Worm (Caenorhabditis elegans) whole organism, late embryonic: ENCODE measurements around the gene K10B2.4.

Experiments
- ama-1 ChIP-seq: fragments of 150-350 bp; optimal IDR thresholded peaks from 2 replicates; lab custom pipeline; 2014
- ceh-19 ChIP-seq: fragments of 200-800 bp; sonication (Bioruptor generic); optimal IDR thresholded peaks from 2 replicates; lab custom pipeline; 2018; ENCODE audit warnings: mild to moderate bottlenecking, missing genetic modification characterization, missing compliant biosample characterization
- ceh-34 ChIP-seq: sonication (generic microtip); optimal IDR thresholded peaks from 2 replicates; lab custom pipeline; 2016; ENCODE audit warnings: mild to moderate bottlenecking, missing genetic modification characterization, missing compliant biosample characterization
- dve-1 ChIP-seq: sonication (generic microtip); optimal IDR thresholded peaks from 2 replicates; lab custom pipeline; 2017; ENCODE audit warnings: antibody characterized with exemption, mild to moderate bottlenecking, missing genetic modification characterization, missing compliant biosample characterization
- elt-2 ChIP-seq: sonication (generic microtip); optimal IDR thresholded peaks from 2 replicates; lab custom pipeline; 2016; ENCODE audit warnings: missing genetic modification reagents, missing genetic modification characterization, missing compliant biosample characterization
- fkh-10 ChIP-seq: fragments of 150-350 bp; optimal IDR thresholded peaks from 2 replicates; lab custom pipeline; 2014; ENCODE audit warnings: missing biosample characterization, missing genetic modification reagents, missing genetic modification characterization
- fkh-6 ChIP-seq: sonication (generic microtip); optimal IDR thresholded peaks from 2 replicates; lab custom pipeline; 2016; ENCODE audit warnings: missing genetic modification characterization, missing compliant biosample characterization
- lin-11 ChIP-seq: fragments of 200-800 bp; sonication (Bioruptor generic); optimal IDR thresholded peaks from 2 replicates; lab custom pipeline; 2018; ENCODE audit warnings: mild to moderate bottlenecking, missing genetic modification characterization, missing compliant biosample characterization
- madf-2 ChIP-seq: sonication (generic microtip); optimal IDR thresholded peaks from 2 replicates; lab custom pipeline; 2017; ENCODE audit warnings: missing genetic modification characterization, missing compliant biosample characterization
- odd-2 ChIP-seq: sonication (generic microtip); optimal IDR thresholded peaks from 2 replicates; lab custom pipeline; 2017; ENCODE audit warnings: antibody characterized with exemption, mild to moderate bottlenecking, missing genetic modification characterization, missing compliant biosample characterization
- pat-9 ChIP-seq: fragments of 200-800 bp; sonication (Bioruptor generic); optimal IDR thresholded peaks from 2 replicates; lab custom pipeline; 2018; ENCODE audit warnings: mild to moderate bottlenecking, missing genetic modification characterization, moderate library complexity, missing compliant biosample characterization
- pqm-1 ChIP-seq: sonication (generic microtip); optimal IDR thresholded peaks from 2 replicates; lab custom pipeline; 2016; ENCODE audit warnings: missing genetic modification characterization, missing compliant biosample characterization
- ztf-16 ChIP-seq: sonication (generic microtip); optimal IDR thresholded peaks from 2 replicates; lab custom pipeline; 2017; ENCODE audit warnings: missing genetic modification characterization, missing compliant biosample characterization

- TF ChIP-seq fkh-10 (GFP tag; lab: Kevin White, UChicago) (no peak), odd-2 (no peak), pat-9 (tag; lab: Kevin White, UChicago) (no peak), ceh-19 (GFP tag; lab: Kevin White, UChicago) (no peak), dve-1 (tag; lab: Kevin White, UChicago) (no peak), fkh-6 (no peak), elt-2 (tag; lab: Kevin White, UChicago) (no peak), pqm-1 (tag; lab: Kevin White, UChicago) (no peak), ztf-16 (tag; lab: Kevin White, UChicago) (no peak), ama-1 (lab: Kevin White, UChicago) (no peak), ceh-34 (tag; lab: Kevin White, UChicago) (no peak), lin-11 (no peak), madf-2 (tag; lab: Kevin White, UChicago) (no peak)
Observed at ce11 chrII:6341076-6341475, 19.7 kb downstream of the K10B2.4 start.
